Worm (Caenorhabditis elegans) whole organism, mixed stage, embryonic: Measurements from ENCODE around the gene polk-1.

Experiments used
- cnd-1 ChIP-seq: fragments of 200-800 bp; sonication (Bioruptor generic); optimal IDR thresholded peaks from 2 replicates; lab custom pipeline; 2018; ENCODE audit warnings: mild to moderate bottlenecking, missing genetic modification characterization, missing compliant biosample characterization
- elt-1 ChIP-seq: sonication (generic microtip); optimal IDR thresholded peaks from 2 replicates; lab custom pipeline; 2017; ENCODE audit warnings: missing genetic modification characterization, mild to moderate bottlenecking, missing compliant biosample characterization, antibody characterized with exemption, moderate library complexity, borderline replicate concordance; ENCODE audit not compliant: insufficient read depth
- elt-3 ChIP-seq: fragments of 150-350 bp; optimal IDR thresholded peaks from 2 replicates; lab custom pipeline; 2014; ENCODE audit warnings: missing biosample characterization, missing genetic modification characterization
- lin-13 ChIP-seq: fragments of 150-350 bp; optimal IDR thresholded peaks from 2 replicates; lab custom pipeline; 2014; ENCODE audit warnings: missing biosample characterization, missing genetic modification characterization
- mep-1 ChIP-seq: fragments of 150-350 bp; optimal IDR thresholded peaks from 2 replicates; lab custom pipeline; 2017; ENCODE audit warnings: missing biosample characterization, missing genetic modification reagents, missing genetic modification characterization, inconsistent platforms
- nhr-237 ChIP-seq: fragments of 150-350 bp; optimal IDR thresholded peaks from 2 replicates; lab custom pipeline; 2014; ENCODE audit warnings: missing biosample characterization, missing genetic modification characterization
- nhr-28 ChIP-seq: fragments of 150-350 bp; optimal IDR thresholded peaks from 2 replicates; lab custom pipeline; 2014; ENCODE audit warnings: missing biosample characterization, missing genetic modification characterization
- snpc-4 ChIP-seq: fragments of 150-350 bp; optimal IDR thresholded peaks from 2 replicates; lab custom pipeline; 2014; ENCODE audit warnings: missing biosample characterization, missing genetic modification characterization
- sptf-1 ChIP-seq: sonication (generic microtip); optimal IDR thresholded peaks from 2 replicates; lab custom pipeline; 2017; ENCODE audit warnings: mild to moderate bottlenecking, missing genetic modification characterization, moderate library complexity, missing compliant biosample characterization
- unc-62 ChIP-seq: fragments of 150-350 bp; optimal IDR thresholded peaks from 2 replicates; lab custom pipeline; 2014; ENCODE audit warnings: missing biosample characterization, missing genetic modification reagents, missing genetic modification characterization
- ztf-11 ChIP-seq: fragments of 150-350 bp; optimal IDR thresholded peaks from 2 replicates; lab custom pipeline; 2014; ENCODE audit warnings: missing biosample characterization, missing genetic modification characterization

ce11 chrIII:8594088-8594487, 34.3 kb downstream of the polk-1 start:
- TF ChIP-seq unc-62 (no peak), nhr-28 (tag; lab: Kevin White, UChicago) (no peak), sptf-1 (tag; lab: Kevin White, UChicago) (no peak), cnd-1 (tag; lab: Kevin White, UChicago) (no peak), snpc-4 (tag; lab: Kevin White, UChicago) (no peak), ztf-11 (tag; lab: Kevin White, UChicago) (no peak), elt-1 (tag; lab: Kevin White, UChicago) (no peak), lin-13 (tag; lab: Kevin White, UChicago) (no peak), nhr-237 (tag; lab: Kevin White, UChicago) (no peak), mep-1 (no peak), elt-3 (tag; lab: Kevin White, UChicago) (no peak)
